Fruit fly (Drosophila melanogaster) whole organism, pupa: ENCODE results near the gene Dscam4.

ENCODE experiments used
- CG10348 ChIP-seq: fragments of 200-800 bp; sonication (Bioruptor generic); IDR thresholded peaks from 2 replicates; pipeline ENCODE4 v1.3.6; 2022; ENCODE audit warnings: missing biosample characterization, missing genetic modification characterization
- CG13204 ChIP-seq: fragments of 200-800 bp; sonication (Bioruptor generic); optimal IDR thresholded peaks from 2 replicates; lab custom pipeline; 2018; ENCODE audit warnings: missing biosample characterization, mild to moderate bottlenecking, missing genetic modification characterization, moderate library complexity
- CG14655 ChIP-seq: fragments of 200-800 bp; sonication (Bioruptor generic); optimal IDR thresholded peaks from 3 replicates; lab custom pipeline; 2017; ENCODE audit warnings: mild to moderate bottlenecking, missing biosample characterization, missing genetic modification reagents, missing genetic modification characterization
- CG15710 ChIP-seq: fragments of 200-800 bp; sonication (Bioruptor generic); optimal IDR thresholded peaks from 2 replicates; lab custom pipeline; 2018; ENCODE audit warnings: missing biosample characterization, mild to moderate bottlenecking, missing genetic modification characterization, moderate library complexity
- CG32121 ChIP-seq: fragments of 200-800 bp; sonication (Bioruptor generic); IDR thresholded peaks from 2 replicates; pipeline ENCODE4 v1.3.6; 2022; ENCODE audit warnings: missing biosample characterization, missing genetic modification characterization
- CG34367 ChIP-seq: fragments of 200-800 bp; sonication (Bioruptor generic); optimal IDR thresholded peaks from 2 replicates; lab custom pipeline; 2018; ENCODE audit warnings: missing biosample characterization, mild to moderate bottlenecking, missing genetic modification characterization
- CG8301 ChIP-seq: fragments of 200-800 bp; sonication (Bioruptor generic); optimal IDR thresholded peaks from 2 replicates; lab custom pipeline; 2018; ENCODE audit warnings: missing biosample characterization, mild to moderate bottlenecking, missing genetic modification characterization
- D1 ChIP-seq: fragments of 200-800 bp; sonication (Bioruptor generic); optimal IDR thresholded peaks from 2 replicates; lab custom pipeline; 2018; ENCODE audit warnings: missing biosample characterization, mild to moderate bottlenecking, missing genetic modification characterization, moderate library complexity
- Pif1B ChIP-seq: fragments of 200-800 bp; sonication (Bioruptor generic); optimal IDR thresholded peaks from 3 replicates; lab custom pipeline; 2016; ENCODE audit warnings: missing biosample characterization, missing genetic modification characterization

dm6 chr3L:8214980-8215379 lies 23.5 kb upstream of the Dscam4 start, which contains the start of gene CG8012:
- TF ChIP-seq CG13204 (GFP tag; lab: Kevin White, UChicago) (no peak), CG10348 (GFP tag; lab: Robert Waterston, UW) (no peak), D1 (tag; lab: Kevin White, UChicago) (no peak), CG8301 (tag; lab: Kevin White, UChicago) (no peak), CG32121 (GFP tag; lab: Robert Waterston, UW) (no peak), CG14655 (GFP tag; lab: Kevin White, UChicago) (no peak), Pif1B (GFP tag; lab: Kevin White, UChicago) (no peak), CG34367 (tag; lab: Kevin White, UChicago) (no peak), CG15710 (tag; lab: Kevin White, UChicago) (no peak)
